Fruit fly (Drosophila melanogaster) whole organism, embryonic: ENCODE measurements around the gene CG31549.

Experiments
- Awh ChIP-seq: fragments of 200-800 bp; sonication (Bioruptor generic); IDR thresholded peaks from 2 replicates; pipeline ENCODE4, ENCODE4 v1.3.6; 2022; ENCODE audit warnings: missing biosample characterization, missing genetic modification characterization
- CG10979 ChIP-seq: fragments of 200-800 bp; sonication (Bioruptor generic); optimal IDR thresholded peaks from 2 replicates; lab custom pipeline; 2018; ENCODE audit warnings: missing biosample characterization, mild to moderate bottlenecking, missing genetic modification characterization, moderate library complexity
- CG11504 ChIP-seq: fragments of 200-800 bp; sonication (Bioruptor generic); optimal IDR thresholded peaks from 3 replicates; lab custom pipeline; 2019; ENCODE audit warnings: missing biosample characterization, mild to moderate bottlenecking, missing genetic modification characterization, moderate library complexity
- CG12942 ChIP-seq: fragments of 200-800 bp; sonication (Bioruptor generic); optimal IDR thresholded peaks from 3 replicates; lab custom pipeline; 2016; ENCODE audit warnings: missing biosample characterization, missing genetic modification characterization
- CG13424 ChIP-seq: fragments of 200-800 bp; sonication (Bioruptor generic); optimal IDR thresholded peaks from 2 replicates; lab custom pipeline; 2019; ENCODE audit warnings: missing biosample characterization, mild to moderate bottlenecking, missing genetic modification characterization, moderate library complexity
- CG15601 ChIP-seq: fragments of 200-800 bp; sonication (Bioruptor generic); optimal IDR thresholded peaks from 3 replicates; lab custom pipeline; 2019; ENCODE audit warnings: missing biosample characterization, mild to moderate bottlenecking, missing genetic modification characterization, moderate library complexity
- CG17359 ChIP-seq: fragments of 200-800 bp; sonication (Bioruptor generic); optimal IDR thresholded peaks from 3 replicates; lab custom pipeline; 2018; ENCODE audit warnings: missing biosample characterization, mild to moderate bottlenecking, missing genetic modification characterization, moderate library complexity
- CG18262 ChIP-seq: fragments of 200-800 bp; optimal IDR thresholded peaks from 3 replicates; lab custom pipeline; 2019; ENCODE audit warnings: missing biosample characterization, mild to moderate bottlenecking, missing genetic modification characterization, moderate library complexity
- CG18764 ChIP-seq: fragments of 200-800 bp; sonication (Bioruptor generic); optimal IDR thresholded peaks from 3 replicates; lab custom pipeline; 2016; ENCODE audit warnings: missing biosample characterization, missing genetic modification characterization
- CG2202 ChIP-seq: fragments of 200-800 bp; sonication (Bioruptor generic); optimal IDR thresholded peaks from 2 replicates; lab custom pipeline; 2018; ENCODE audit warnings: missing biosample characterization, mild to moderate bottlenecking, missing genetic modification characterization
- CG2678 ChIP-seq: fragments of 200-800 bp; sonication (Bioruptor generic); optimal IDR thresholded peaks from 3 replicates; lab custom pipeline; 2019; ENCODE audit warnings: missing biosample characterization, mild to moderate bottlenecking, missing genetic modification characterization, moderate library complexity
- CG31224 ChIP-seq: fragments of 200-800 bp; sonication (Bioruptor generic); IDR thresholded peaks from 2 replicates; pipeline ENCODE4 v1.3.6; 2022; ENCODE audit warnings: missing biosample characterization, missing genetic modification characterization
- CG32772 ChIP-seq: fragments of 200-800 bp; sonication (Bioruptor generic); IDR thresholded peaks from 2 replicates; pipeline ENCODE4 v1.3.6; 2022; ENCODE audit warnings: missing biosample characterization, missing genetic modification characterization
- CG6765 ChIP-seq: fragments of 200-800 bp; sonication (Bioruptor generic); optimal IDR thresholded peaks from 3 replicates; lab custom pipeline; 2017; ENCODE audit warnings: missing biosample characterization, mild to moderate bottlenecking, missing genetic modification characterization
- CG9727 ChIP-seq: fragments of 200-800 bp; sonication (Bioruptor generic); optimal IDR thresholded peaks from 3 replicates; lab custom pipeline; 2017; ENCODE audit warnings: missing biosample characterization, mild to moderate bottlenecking, missing genetic modification characterization
- Dll ChIP-seq: fragments of 200-800 bp; sonication (Bioruptor generic); IDR thresholded peaks from 4 replicates; pipeline ENCODE4 v1.3.6; 2022; ENCODE audit warnings: missing biosample characterization, missing genetic modification characterization; ENCODE audit not compliant: partially characterized antibody
- Eip74EF ChIP-seq, 2 experiments: fragments of 200-800 bp in 1 of 2; fragments of >200 bp in 1 of 2; sonication (Bioruptor generic) in 1 of 2; optimal IDR thresholded peaks; 2 replicates each; lab custom pipeline; 2017 to 2019; ENCODE audit warnings: missing biosample characterization in 2 of 2, missing genetic modification characterization in 2 of 2, mild to moderate bottlenecking in 1 of 2, moderate library complexity in 1 of 2
- HLHmδ ChIP-seq: fragments of 200-800 bp; sonication (Bioruptor generic); optimal IDR thresholded peaks from 2 replicates; lab custom pipeline; 2018; ENCODE audit warnings: missing biosample characterization, mild to moderate bottlenecking, missing genetic modification characterization, moderate library complexity
- Hmr ChIP-seq: fragments of 200-800 bp; sonication (Bioruptor generic); optimal IDR thresholded peaks from 3 replicates; lab custom pipeline; 2017; ENCODE audit warnings: mild to moderate bottlenecking, missing biosample characterization, missing genetic modification reagents, missing genetic modification characterization
- Jarid2 ChIP-seq: fragments of 200-800 bp; sonication (Bioruptor generic); optimal IDR thresholded peaks from 3 replicates; lab custom pipeline; 2017; ENCODE audit warnings: mild to moderate bottlenecking, missing biosample characterization, missing genetic modification reagents, missing genetic modification characterization
- Lim3 ChIP-seq: fragments of 200-800 bp; sonication (Bioruptor generic); IDR thresholded peaks from 2 replicates; pipeline ENCODE4 v1.3.6; 2022; ENCODE audit warnings: missing biosample characterization, missing genetic modification characterization
- MESR4 ChIP-seq: fragments of 200-800 bp; sonication (Bioruptor generic); optimal IDR thresholded peaks from 2 replicates; lab custom pipeline; 2018; ENCODE audit warnings: missing biosample characterization, mild to moderate bottlenecking, missing genetic modification characterization, moderate library complexity
- PHDP ChIP-seq: fragments of 200-800 bp; sonication (Bioruptor generic); optimal IDR thresholded peaks from 3 replicates; lab custom pipeline; 2018; ENCODE audit warnings: missing biosample characterization, mild to moderate bottlenecking, missing genetic modification characterization, moderate library complexity
- Ssrp ChIP-seq: fragments of 200-800 bp; sonication (Bioruptor generic); optimal IDR thresholded peaks from 2 replicates; lab custom pipeline; 2018; ENCODE audit warnings: missing biosample characterization, mild to moderate bottlenecking, missing genetic modification characterization, moderate library complexity
- YL-1 ChIP-seq: fragments of 200-800 bp; sonication (Bioruptor generic); optimal IDR thresholded peaks from 3 replicates; lab custom pipeline; 2017; ENCODE audit warnings: missing biosample characterization, mild to moderate bottlenecking, missing genetic modification characterization
- amos ChIP-seq: fragments of 200-800 bp; sonication (Bioruptor generic); IDR thresholded peaks from 2 replicates; pipeline ENCODE4 v1.3.6; 2022; ENCODE audit warnings: missing biosample characterization, missing genetic modification characterization; ENCODE audit not compliant: partially characterized antibody
- dan ChIP-seq: fragments of 200-800 bp; sonication (Bioruptor generic); IDR thresholded peaks from 2 replicates; pipeline ENCODE4 v1.3.6; 2022; ENCODE audit warnings: missing biosample characterization, missing genetic modification characterization
- dmrt99B ChIP-seq: fragments of 200-800 bp; sonication (Bioruptor generic); optimal IDR thresholded peaks from 2 replicates; lab custom pipeline; 2018; ENCODE audit warnings: missing biosample characterization, mild to moderate bottlenecking, missing genetic modification characterization, moderate library complexity
- dysf ChIP-seq: fragments of 200-800 bp; sonication (Bioruptor generic); IDR thresholded peaks from 3 replicates; pipeline ENCODE4 v1.3.6; 2022; ENCODE audit warnings: missing biosample characterization, missing genetic modification characterization
- ems ChIP-seq: fragments of 200-800 bp; sonication (Bioruptor generic); optimal IDR thresholded peaks from 3 replicates; lab custom pipeline; 2016; ENCODE audit warnings: missing biosample characterization, missing genetic modification characterization
- ewg ChIP-seq: fragments of 200-800 bp; sonication (Bioruptor generic); optimal IDR thresholded peaks from 3 replicates; lab custom pipeline; 2017; ENCODE audit warnings: mild to moderate bottlenecking, missing biosample characterization, missing genetic modification reagents, missing genetic modification characterization
- fd3F ChIP-seq: fragments of 200-800 bp; sonication (Bioruptor generic); optimal IDR thresholded peaks from 2 replicates; lab custom pipeline; 2018; ENCODE audit warnings: missing biosample characterization, mild to moderate bottlenecking, missing genetic modification characterization, moderate library complexity
- gsb-n ChIP-seq: fragments of 200-800 bp; sonication (Bioruptor generic); optimal IDR thresholded peaks from 3 replicates; lab custom pipeline; 2018; ENCODE audit warnings: missing biosample characterization, mild to moderate bottlenecking, missing genetic modification characterization
- insv ChIP-seq, 2 experiments: fragments of 200-800 bp; sonication (Bioruptor generic); optimal IDR thresholded peaks; 3 replicates each; lab custom pipeline; 2016 to 2018; ENCODE audit warnings: missing biosample characterization in 2 of 2, missing genetic modification characterization in 2 of 2
- jumu ChIP-seq: fragments of 200-800 bp; sonication (Bioruptor generic); optimal IDR thresholded peaks from 3 replicates; lab custom pipeline; 2016; ENCODE audit warnings: missing biosample characterization, missing genetic modification characterization
- lbe ChIP-seq: fragments of 200-800 bp; sonication (Bioruptor generic); optimal IDR thresholded peaks from 2 replicates; lab custom pipeline; 2016; ENCODE audit warnings: missing biosample characterization, mild to moderate bottlenecking, missing genetic modification characterization
- lilli ChIP-seq: fragments of 200-800 bp; sonication (Bioruptor generic); optimal IDR thresholded peaks from 3 replicates; lab custom pipeline; 2016; ENCODE audit warnings: missing biosample characterization, missing genetic modification characterization
- lola ChIP-seq, 3 experiments: fragments of >200 bp in 2 of 3; fragments of 200-800 bp in 1 of 3; sonication (Bioruptor generic) in 1 of 3; optimal IDR thresholded peaks; 2 replicates each; lab custom pipeline; 2017 to 2019; ENCODE audit warnings: missing biosample characterization in 3 of 3, missing genetic modification characterization in 3 of 3, mild to moderate bottlenecking in 1 of 3, moderate library complexity in 1 of 3
- p53 ChIP-seq: fragments of 200-800 bp; sonication (Bioruptor generic); optimal IDR thresholded peaks from 2 replicates; lab custom pipeline; 2016; ENCODE audit warnings: missing biosample characterization, missing genetic modification characterization
- pan ChIP-seq, 4 experiments: fragments of >200 bp in 3 of 4; fragments of 200-800 bp in 1 of 4; sonication (Bioruptor generic) in 1 of 4; optimal IDR thresholded peaks in 3 of 4; IDR thresholded peaks in 1 of 4; 2 replicates each; pipeline versions ENCODE4 v1.3.6 to Lab custom; 2017 to 2022; ENCODE audit warnings: missing biosample characterization in 2 of 4, missing genetic modification characterization in 2 of 4, mixed read lengths in 1 of 4
- pfk ChIP-seq: fragments of 200-800 bp; sonication (Bioruptor generic); optimal IDR thresholded peaks from 2 replicates; lab custom pipeline; 2018; ENCODE audit warnings: missing biosample characterization, mild to moderate bottlenecking, missing genetic modification characterization, moderate library complexity
- pho ChIP-seq: fragments of 200-800 bp; sonication (Bioruptor generic); optimal IDR thresholded peaks from 2 replicates; lab custom pipeline; 2016; ENCODE audit warnings: missing biosample characterization, missing genetic modification characterization
- phol ChIP-seq: fragments of 200-800 bp; sonication (Bioruptor generic); optimal IDR thresholded peaks from 3 replicates; lab custom pipeline; 2018; ENCODE audit warnings: missing biosample characterization, mild to moderate bottlenecking, missing genetic modification characterization, moderate library complexity
- pita ChIP-seq: fragments of 200-800 bp; sonication (Bioruptor generic); optimal IDR thresholded peaks from 2 replicates; lab custom pipeline; 2017; ENCODE audit warnings: missing biosample characterization, mild to moderate bottlenecking, missing genetic modification characterization
- sd ChIP-seq: fragments of 200-800 bp; sonication (Bioruptor generic); optimal IDR thresholded peaks from 3 replicates; lab custom pipeline; 2018; ENCODE audit warnings: missing biosample characterization, mild to moderate bottlenecking, missing genetic modification characterization, moderate library complexity
- slbo ChIP-seq: fragments of 200-800 bp; sonication (Bioruptor generic); IDR thresholded peaks from 2 replicates; pipeline ENCODE4 v1.3.6; 2022; ENCODE audit warnings: missing biosample characterization, missing genetic modification characterization
- vfl ChIP-seq: fragments of 200-800 bp; sonication (Bioruptor generic); optimal IDR thresholded peaks from 2 replicates; lab custom pipeline; 2016; ENCODE audit warnings: missing biosample characterization, missing genetic modification characterization

CG31549 gene

dm6 chr3R:5622985-5623630 is 8.9 kb upstream of the CG31549 start (continued):
- TF ChIP-seq p53 (GFP tag; lab: Kevin White, UChicago): peak; percentile 49
- peak; percentile 71 for TF ChIP-seq fd3F (GFP tag; lab: Kevin White, UChicago)
- TF ChIP-seq HLHmδ (GFP tag; lab: Kevin White, UChicago): peak; percentile 85
- peak; percentile 86 for TF ChIP-seq Hmr (GFP tag; lab: Kevin White, UChicago)
- TF ChIP-seq insv (GFP tag; optimal IDR thresholded peaks at IDR 0.05; lab: Kevin White, UChicago): peak in 1 of 2 experiments; percentile 82
- TF ChIP-seq lilli (GFP tag; lab: Kevin White, UChicago): peak; percentile 55
- TF ChIP-seq CG32772 (GFP tag; lab: Robert Waterston, UW): no peak
- peak; percentile 86 for TF ChIP-seq CG9727 (GFP tag; lab: Kevin White, UChicago)
- TF ChIP-seq CG13424 (tag; lab: Kevin White, UChicago): peak; percentile 72
- TF ChIP-seq CG12942 (GFP tag; lab: Kevin White, UChicago): peak; percentile 81
- no peak for TF ChIP-seq CG31224
- TF ChIP-seq gsb-n (tag; lab: Kevin White, UChicago): peak; percentile 83
- TF ChIP-seq Eip74EF (GFP tag; optimal IDR thresholded peaks at IDR 0.05; lab: Kevin White, UChicago): peak in 1 of 2 experiments; percentile 34
- peak; percentile 86 for TF ChIP-seq pfk (GFP tag; lab: Kevin White, UChicago)
- TF ChIP-seq CG2678: peak; percentile 78
- no peak for TF ChIP-seq pan (optimal IDR thresholded peaks at IDR 0.05; lab: Kevin White, UChicago)
- TF ChIP-seq pan (GFP tag; optimal IDR thresholded peaks at IDR 0.05 in 1 of 2, IDR thresholded peaks at IDR 0.05 in 1 of 2): no peak
- peak; percentile 56 for TF ChIP-seq ewg (GFP tag; lab: Kevin White, UChicago)
- no peak for TF ChIP-seq dysf (GFP tag; lab: Robert Waterston, UW)
- peak; percentile 33 for TF ChIP-seq ems (GFP tag; lab: Kevin White, UChicago)
- TF ChIP-seq amos (GFP tag; lab: Robert Waterston, UW): no peak
- peak; percentile 77 for TF ChIP-seq YL-1 (GFP tag; lab: Kevin White, UChicago)
- TF ChIP-seq CG10979: peak; percentile 46
- TF ChIP-seq vfl (GFP tag; lab: Kevin White, UChicago): peak; percentile 26
- peak; percentile 41 for TF ChIP-seq jumu (GFP tag; lab: Kevin White, UChicago)
- peak; percentile 54 for TF ChIP-seq pho (GFP tag; lab: Kevin White, UChicago)
- no peak for TF ChIP-seq slbo (GFP tag; lab: Robert Waterston, UW)
- TF ChIP-seq lola (GFP tag; optimal IDR thresholded peaks at IDR 0.05; lab: Kevin White, UChicago): peak in 1 of 3 experiments; percentile 66
- peak; percentile 76 for TF ChIP-seq PHDP (tag; lab: Kevin White, UChicago)
- TF ChIP-seq CG6765: peak; percentile 71
- peak; percentile 73 for TF ChIP-seq dmrt99B (tag; lab: Kevin White, UChicago)
- TF ChIP-seq MESR4 (GFP tag; lab: Kevin White, UChicago): peak; percentile 49
- TF ChIP-seq lbe (GFP tag; lab: Kevin White, UChicago): peak; percentile 66
- peak; percentile 82 for TF ChIP-seq CG17359
- TF ChIP-seq CG2202 (tag; lab: Kevin White, UChicago): peak; percentile 85
- peak; percentile 28 for TF ChIP-seq Jarid2
- TF ChIP-seq sd (tag; lab: Kevin White, UChicago): peak; percentile 48
- TF ChIP-seq phol: peak; percentile 57
- TF ChIP-seq Awh (GFP tag; lab: Robert Waterston, UW): no peak
- no peak for TF ChIP-seq Ssrp
- peak; percentile 64 for TF ChIP-seq CG18262 (tag; lab: Kevin White, UChicago)
- TF ChIP-seq pita: no peak
- peak; percentile 87 for TF ChIP-seq CG15601 (tag; lab: Kevin White, UChicago)
- TF ChIP-seq dan (GFP tag; lab: Robert Waterston, UW): no peak
- peak; percentile 72 for TF ChIP-seq CG11504 (tag; lab: Kevin White, UChicago)
- TF ChIP-seq Dll (GFP tag; lab: Robert Waterston, UW): no peak
- TF ChIP-seq Lim3 (GFP tag; lab: Robert Waterston, UW): no peak
- TF ChIP-seq CG18764 (GFP tag; lab: Kevin White, UChicago): peak; percentile 70
